Fruit fly (Drosophila melanogaster): Measurements from ENCODE around the gene CG17477.

The CG17477 gene

dm6 chr3R:17122796-17123504 lies 3.8 kb downstream of the CG17477 start (continued):
- TF ChIP-seq CG7786 (GFP tag; optimal IDR thresholded peaks at IDR 0.05): no peak
- no peak for TF ChIP-seq lilli (GFP tag; optimal IDR thresholded peaks at IDR 0.05)
- no peak for TF ChIP-seq CG13775 (GFP tag; optimal IDR thresholded peaks at IDR 0.05)
- TF ChIP-seq CG4424 (GFP tag; optimal IDR thresholded peaks at IDR 0.05): no peak
- no peak for TF ChIP-seq zf30C (GFP tag; optimal IDR thresholded peaks at IDR 0.05)
- TF ChIP-seq CG43689 (GFP tag; IDR thresholded peaks at IDR 0.05): no peak
- no peak for TF ChIP-seq chn (GFP tag; optimal IDR thresholded peaks at IDR 0.05)
- TF ChIP-seq sens (GFP tag): peak; percentile 5
- peak; percentile 95 for TF ChIP-seq CG8281 (tag; optimal IDR thresholded peaks at IDR 0.05)
- peak; percentile 7 for TF ChIP-seq CG7839 (tag; optimal IDR thresholded peaks at IDR 0.05)
- TF ChIP-seq Hr51 (GFP tag; optimal IDR thresholded peaks at IDR 0.05): peak in 1 of 2 experiments; percentile 40
- no peak for TF ChIP-seq CG17568 (GFP tag; optimal IDR thresholded peaks at IDR 0.05)
- no peak for TF ChIP-seq nmo (GFP tag; optimal IDR thresholded peaks at IDR 0.05)
- TF ChIP-seq knrl (GFP tag; IDR thresholded peaks at IDR 0.05; ENCODE audit: partially characterized antibody): no peak
- peak; percentile 87 for TF ChIP-seq CG6175 (GFP tag; IDR thresholded peaks at IDR 0.05)
- TF ChIP-seq CG14014 (GFP tag; IDR thresholded peaks at IDR 0.05): no peak
- TF ChIP-seq Sox102F (GFP tag; optimal IDR thresholded peaks at IDR 0.05): peak; percentile 18
- no peak for TF ChIP-seq kay (GFP tag; optimal IDR thresholded peaks at IDR 0.05)
- TF ChIP-seq disco-r (GFP tag; optimal IDR thresholded peaks at IDR 0.05): no peak
- TF ChIP-seq CG4854 (GFP tag; optimal IDR thresholded peaks at IDR 0.05): no peak
- no peak for TF ChIP-seq pnt (GFP tag; optimal IDR thresholded peaks at IDR 0.05)
- TF ChIP-seq dimm (GFP tag; IDR thresholded peaks at IDR 0.05): no peak
- TF ChIP-seq CG2889 (GFP tag; IDR thresholded peaks at IDR 0.05): no peak
- TF ChIP-seq CG17612 (GFP tag; IDR thresholded peaks at IDR 0.05): no peak
- TF ChIP-seq CG18764 (GFP tag; optimal IDR thresholded peaks at IDR 0.05): no peak
- TF ChIP-seq CG13287 (GFP tag; IDR thresholded peaks at IDR 0.05; ENCODE audit: partially characterized antibody): no peak
- no peak for TF ChIP-seq CG11456 (GFP tag; IDR thresholded peaks at IDR 0.05)
- TF ChIP-seq Scr (GFP tag; IDR thresholded peaks at IDR 0.05; ENCODE audit: partially characterized antibody): no peak
- 0 out of 2 replicates have a peak, but pooled peaks have one; percentile 37 for TF ChIP-seq CG31441 (GFP tag; IDR thresholded peaks at IDR 0.05)
- no peak for TF ChIP-seq Spps (tag; optimal IDR thresholded peaks at IDR 0.05)
- no peak for TF ChIP-seq Nf-YC (tag; optimal IDR thresholded peaks at IDR 0.05)
- no peak for TF ChIP-seq ATbp (GFP tag; optimal IDR thresholded peaks at IDR 0.05)
- no peak for TF ChIP-seq CG12769 (tag; optimal IDR thresholded peaks at IDR 0.05)
- TF ChIP-seq Ssrp (tag; optimal IDR thresholded peaks at IDR 0.05): no peak
- no peak for TF ChIP-seq NK7.1 (GFP tag; optimal IDR thresholded peaks at IDR 0.05)
- no peak for TF ChIP-seq CG2129 (GFP tag; IDR thresholded peaks at IDR 0.05; ENCODE audit: partially characterized antibody)
- TF ChIP-seq ssp (GFP tag; IDR thresholded peaks at IDR 0.05): no peak
- no peak for TF ChIP-seq CG7745 (tag; optimal IDR thresholded peaks at IDR 0.05)
- TF ChIP-seq gem (tag; optimal IDR thresholded peaks at IDR 0.05): peak; percentile 31
- TF ChIP-seq pho (GFP tag; optimal IDR thresholded peaks at IDR 0.05): no peak
- no peak for TF ChIP-seq row (GFP tag; IDR thresholded peaks at IDR 0.05)
- TF ChIP-seq Oli (tag; optimal IDR thresholded peaks at IDR 0.05): no peak
- no peak for TF ChIP-seq CG10654 (GFP tag; optimal IDR thresholded peaks at IDR 0.05)
- no peak for TF ChIP-seq CG9437 (GFP tag; optimal IDR thresholded peaks at IDR 0.05)
- TF ChIP-seq ewg (GFP tag; optimal IDR thresholded peaks at IDR 0.05): no peak
- no peak for TF ChIP-seq Gsc (GFP tag; IDR thresholded peaks at IDR 0.05)
- TF ChIP-seq dysf (GFP tag; IDR thresholded peaks at IDR 0.05): 0 out of 3 replicates have a peak, but pooled peaks have one; percentile 10
- TF ChIP-seq fd64A (GFP tag; optimal IDR thresholded peaks at IDR 0.05): no peak
- no peak for TF ChIP-seq BtbVII (GFP tag; optimal IDR thresholded peaks at IDR 0.05)
- no peak for TF ChIP-seq Six4 (GFP tag; optimal IDR thresholded peaks at IDR 0.05)

All from whole organism, embryonic.